Fruit fly (Drosophila melanogaster) whole organism, prepupa: Measurements from ENCODE around the gene CG12594.

Experiments
- Blimp-1 ChIP-seq: fragments of 200-800 bp; sonication (Bioruptor generic); optimal IDR thresholded peaks from 3 replicates; lab custom pipeline; 2017; ENCODE audit warnings: missing biosample characterization, missing genetic modification characterization, mild to moderate bottlenecking, moderate library complexity, missing genetic modification reagents
- CG10631 ChIP-seq: fragments of 200-800 bp; sonication (Bioruptor generic); optimal IDR thresholded peaks from 2 replicates; lab custom pipeline; 2016; ENCODE audit warnings: missing biosample characterization, missing genetic modification characterization
- CG10669 ChIP-seq: fragments of 200-800 bp; sonication (Bioruptor generic); optimal IDR thresholded peaks from 3 replicates; lab custom pipeline; 2018; ENCODE audit warnings: missing biosample characterization, mild to moderate bottlenecking, missing genetic modification characterization, moderate library complexity
- CG11294 ChIP-seq: fragments of 200-800 bp; sonication (Bioruptor generic); IDR thresholded peaks from 2 replicates; pipeline ENCODE4 v1.3.6; 2022; ENCODE audit warnings: missing biosample characterization, missing genetic modification characterization
- CG15336 ChIP-seq: fragments of 200-800 bp; sonication (Bioruptor generic); IDR thresholded peaks from 2 replicates; pipeline ENCODE4 v1.3.6; 2022; ENCODE audit warnings: missing biosample characterization, missing genetic modification characterization
- CG1621 ChIP-seq: fragments of 200-800 bp; sonication (Bioruptor generic); optimal IDR thresholded peaks from 3 replicates; lab custom pipeline; 2018; ENCODE audit warnings: missing biosample characterization, mild to moderate bottlenecking, missing genetic modification characterization
- CG31627 ChIP-seq: fragments of 200-800 bp; sonication (Bioruptor generic); optimal IDR thresholded peaks from 3 replicates; lab custom pipeline; 2016; ENCODE audit warnings: missing biosample characterization, missing genetic modification characterization
- CG32006 ChIP-seq: fragments of 200-800 bp; sonication (Bioruptor generic); optimal IDR thresholded peaks from 3 replicates; lab custom pipeline; 2017; ENCODE audit warnings: missing biosample characterization, mild to moderate bottlenecking, missing genetic modification characterization
- CG34406 ChIP-seq: fragments of 200-800 bp; sonication (Bioruptor generic); optimal IDR thresholded peaks from 3 replicates; lab custom pipeline; 2016; ENCODE audit warnings: missing biosample characterization, missing genetic modification characterization
- CG3919 ChIP-seq: fragments of 200-800 bp; sonication (Bioruptor generic); optimal IDR thresholded peaks from 3 replicates; lab custom pipeline; 2016; ENCODE audit warnings: missing biosample characterization, missing genetic modification characterization
- CG4318 ChIP-seq: fragments of 200-800 bp; sonication (Bioruptor generic); optimal IDR thresholded peaks from 3 replicates; lab custom pipeline; 2017; ENCODE audit warnings: missing biosample characterization, mild to moderate bottlenecking, missing genetic modification characterization
- CG6163 ChIP-seq: fragments of 200-800 bp; sonication (Bioruptor generic); IDR thresholded peaks from 3 replicates; pipeline ENCODE4 v1.3.6; 2022; ENCODE audit warnings: missing biosample characterization, missing genetic modification characterization
- CG6276 ChIP-seq: fragments of 200-800 bp; sonication (Bioruptor generic); optimal IDR thresholded peaks from 2 replicates; lab custom pipeline; 2017; ENCODE audit warnings: missing biosample characterization, mild to moderate bottlenecking, missing genetic modification characterization
- CG6792 ChIP-seq: fragments of 200-800 bp; sonication (Bioruptor generic); optimal IDR thresholded peaks from 3 replicates; lab custom pipeline; 2016; ENCODE audit warnings: missing biosample characterization, missing genetic modification characterization
- CG6854 ChIP-seq: fragments of 200-800 bp; sonication (Bioruptor generic); optimal IDR thresholded peaks from 2 replicates; lab custom pipeline; 2017; ENCODE audit warnings: missing biosample characterization, mild to moderate bottlenecking, missing genetic modification characterization
- CG7368 ChIP-seq: fragments of 200-800 bp; sonication (Bioruptor generic); optimal IDR thresholded peaks from 3 replicates; lab custom pipeline; 2016; ENCODE audit warnings: missing biosample characterization, missing genetic modification characterization
- CG8319 ChIP-seq: fragments of 200-800 bp; sonication (Bioruptor generic); optimal IDR thresholded peaks from 3 replicates; lab custom pipeline; 2016; ENCODE audit warnings: missing biosample characterization, missing genetic modification characterization
- CG9139 ChIP-seq: fragments of 200-800 bp; sonication (Bioruptor generic); optimal IDR thresholded peaks from 3 replicates; lab custom pipeline; 2017; ENCODE audit warnings: missing biosample characterization, mild to moderate bottlenecking, missing genetic modification characterization
- Eip75B ChIP-seq: fragments of 200-800 bp; sonication (Bioruptor generic); optimal IDR thresholded peaks from 3 replicates; lab custom pipeline; 2016; ENCODE audit warnings: missing biosample characterization, missing genetic modification characterization
- Eip78C ChIP-seq: fragments of 200-800 bp; sonication (Bioruptor generic); peaks from one replicate; lab custom pipeline; 2016; ENCODE audit warnings: missing biosample characterization, missing genetic modification characterization
- Eip93F ChIP-seq: fragments of 200-800 bp; sonication (Bioruptor generic); optimal IDR thresholded peaks from 2 replicates; lab custom pipeline; 2016; ENCODE audit warnings: missing biosample characterization, mild to moderate bottlenecking, missing genetic modification characterization
- Ets21C ChIP-seq: fragments of 200-800 bp; sonication (Bioruptor generic); optimal IDR thresholded peaks from 3 replicates; lab custom pipeline; 2016; ENCODE audit warnings: missing biosample characterization, missing genetic modification characterization
- Ets96B ChIP-seq: fragments of 200-800 bp; optimal IDR thresholded peaks from 2 replicates; lab custom pipeline; 2019; ENCODE audit warnings: missing biosample characterization, mild to moderate bottlenecking, missing genetic modification characterization, moderate library complexity
- Gug ChIP-seq: fragments of 200-800 bp; sonication (Bioruptor generic); IDR thresholded peaks from 2 replicates; pipeline ENCODE4 v1.3.6; 2022; ENCODE audit warnings: missing biosample characterization, missing genetic modification characterization
- Hr39 ChIP-seq: fragments of 200-800 bp; sonication (Bioruptor generic); optimal IDR thresholded peaks from 2 replicates; lab custom pipeline; 2016; ENCODE audit warnings: missing biosample characterization, missing genetic modification characterization
- Hr4 ChIP-seq: fragments of 200-800 bp; sonication (Bioruptor generic); optimal IDR thresholded peaks from 3 replicates; lab custom pipeline; 2016; ENCODE audit warnings: missing biosample characterization, missing genetic modification characterization
- Met ChIP-seq: fragments of 200-800 bp; sonication (Bioruptor generic); optimal IDR thresholded peaks from 3 replicates; lab custom pipeline; 2016; ENCODE audit warnings: missing biosample characterization, missing genetic modification characterization
- Sox102F ChIP-seq: fragments of 200-800 bp; sonication (Bioruptor generic); optimal IDR thresholded peaks from 2 replicates; lab custom pipeline; 2016; ENCODE audit warnings: missing biosample characterization, mild to moderate bottlenecking, missing genetic modification characterization
- Sox14 ChIP-seq: fragments of 200-800 bp; sonication (Bioruptor generic); optimal IDR thresholded peaks from 3 replicates; lab custom pipeline; 2016; ENCODE audit warnings: missing biosample characterization, missing genetic modification characterization
- Sox15 ChIP-seq: fragments of 200-800 bp; sonication (Bioruptor generic); optimal IDR thresholded peaks from 3 replicates; lab custom pipeline; 2016; ENCODE audit warnings: missing biosample characterization, missing genetic modification characterization
- achi ChIP-seq: fragments of 200-800 bp; sonication (Bioruptor generic); optimal IDR thresholded peaks from 3 replicates; lab custom pipeline; 2016; ENCODE audit warnings: missing biosample characterization, missing genetic modification characterization
- acj6 ChIP-seq: fragments of 200-800 bp; sonication (Bioruptor generic); optimal IDR thresholded peaks from 3 replicates; lab custom pipeline; 2016; ENCODE audit warnings: missing biosample characterization, missing genetic modification characterization
- cyc ChIP-seq: fragments of 200-800 bp; sonication (Bioruptor generic); optimal IDR thresholded peaks from 3 replicates; lab custom pipeline; 2016; ENCODE audit warnings: missing biosample characterization, missing genetic modification characterization
- dsx ChIP-seq: fragments of 200-800 bp; optimal IDR thresholded peaks from 3 replicates; lab custom pipeline; 2019; ENCODE audit warnings: missing biosample characterization, mild to moderate bottlenecking, missing genetic modification characterization, moderate library complexity; ENCODE audit not compliant: poor library complexity, severe bottlenecking
- eg ChIP-seq: fragments of 200-800 bp; sonication (Bioruptor generic); IDR thresholded peaks from 3 replicates; pipeline ENCODE4 v1.3.6; 2022; ENCODE audit warnings: missing biosample characterization, missing genetic modification characterization
- esn ChIP-seq: fragments of 200-800 bp; sonication (Bioruptor generic); optimal IDR thresholded peaks from 2 replicates; lab custom pipeline; 2016; ENCODE audit warnings: missing biosample characterization, mild to moderate bottlenecking, missing genetic modification characterization, moderate library complexity
- fd59A ChIP-seq: fragments of 200-800 bp; sonication (Bioruptor generic); optimal IDR thresholded peaks from 2 replicates; lab custom pipeline; 2017; ENCODE audit warnings: missing biosample characterization, mild to moderate bottlenecking, missing genetic modification characterization, missing genetic modification reagents
- fd85E ChIP-seq: fragments of 200-800 bp; sonication (Bioruptor generic); optimal IDR thresholded peaks from 3 replicates; lab custom pipeline; 2016; ENCODE audit warnings: missing biosample characterization, missing genetic modification characterization
- lz ChIP-seq: fragments of 200-800 bp; sonication (Bioruptor generic); optimal IDR thresholded peaks from 3 replicates; lab custom pipeline; 2016; ENCODE audit warnings: missing biosample characterization, missing genetic modification characterization
- pdm3 ChIP-seq: fragments of 200-800 bp; sonication (Bioruptor generic); optimal IDR thresholded peaks from 3 replicates; lab custom pipeline; 2016; ENCODE audit warnings: missing biosample characterization, missing genetic modification characterization
- ss ChIP-seq, 2 experiments: fragments of 200-800 bp; sonication (Bioruptor generic); optimal IDR thresholded peaks; 2 replicates in 1 of 2; 3 replicates in 1 of 2; lab custom pipeline; 2017 to 2018; ENCODE audit warnings: mild to moderate bottlenecking in 2 of 2, missing biosample characterization in 2 of 2, missing genetic modification characterization in 2 of 2, moderate library complexity in 1 of 2
- topi ChIP-seq: fragments of 200-800 bp; sonication (Bioruptor generic); optimal IDR thresholded peaks from 3 replicates; lab custom pipeline; 2016; ENCODE audit warnings: missing biosample characterization, missing genetic modification characterization
- vri ChIP-seq: fragments of 200-800 bp; sonication (Bioruptor generic); optimal IDR thresholded peaks from 3 replicates; lab custom pipeline; 2016; ENCODE audit warnings: missing biosample characterization, mild to moderate bottlenecking, missing genetic modification characterization

Gene CG12594

dm6 chr3R:11770733-11771132, 49.2 kb downstream of the CG12594 start:
- TF ChIP-seq CG9139 (GFP tag; lab: Kevin White, UChicago) = no peak
- no peak for TF ChIP-seq Ets96B (tag; lab: Kevin White, UChicago)
- TF ChIP-seq Eip75B = no peak
- no peak for TF ChIP-seq topi (GFP tag; lab: Kevin White, UChicago)
- TF ChIP-seq Sox14 (GFP tag; lab: Kevin White, UChicago) = no peak

DNA sequence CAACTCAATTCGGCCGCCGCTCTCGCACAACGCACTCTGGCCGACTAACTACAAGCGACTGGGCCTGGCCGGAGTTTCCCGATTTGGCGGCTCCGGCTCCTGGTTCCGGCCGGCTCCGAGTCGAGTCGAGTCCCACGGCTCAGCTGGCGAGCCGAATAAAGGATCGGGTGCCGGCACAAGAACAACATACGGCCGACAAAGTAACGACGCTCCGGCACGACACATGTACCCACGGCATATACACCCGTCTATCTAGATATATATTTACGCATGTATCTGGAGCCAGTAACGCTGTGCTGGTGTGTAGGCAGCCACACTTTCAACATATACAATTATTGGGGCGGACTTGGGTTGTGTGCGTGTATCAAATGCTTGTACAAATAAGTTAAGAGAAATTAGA, 50.0 kb downstream of the CG12594 start:
- TF ChIP-seq CG10669 (GFP tag; lab: Kevin White, UChicago) (no peak), Eip78C (GFP tag; lab: Kevin White, UChicago) (peak; percentile 31)

DNA sequence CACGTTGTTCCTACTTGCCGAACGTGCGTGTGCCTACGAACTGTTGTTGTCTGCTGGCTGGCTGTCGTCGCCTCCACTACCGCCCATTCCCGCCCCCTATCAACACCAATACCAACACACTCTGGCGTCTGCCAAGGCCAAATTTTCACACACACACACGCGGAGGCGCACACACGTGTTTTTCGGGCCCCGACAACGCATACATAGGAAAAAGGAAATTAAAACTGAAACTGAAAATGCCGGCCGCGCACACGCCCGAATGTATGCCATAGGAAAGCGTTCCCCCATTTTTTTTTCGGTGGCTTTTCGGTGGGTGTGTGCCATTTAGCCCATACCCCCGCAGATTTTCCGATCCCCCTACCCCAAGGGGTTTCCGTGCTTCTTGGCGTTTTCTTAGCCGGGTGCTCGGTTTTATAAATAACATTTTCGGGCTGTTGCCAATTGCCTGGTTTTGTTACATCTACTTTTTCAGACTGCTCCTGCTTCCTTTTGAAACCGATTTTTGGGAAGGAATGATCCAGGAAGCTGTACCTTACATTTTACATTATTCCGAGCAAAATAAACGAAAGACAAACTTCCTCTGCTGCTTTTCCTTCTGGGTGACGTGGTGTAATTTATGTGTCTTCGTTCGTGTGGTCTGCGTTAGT, 50.8 kb downstream of the CG12594 start:
- TF ChIP-seq Eip93F = no peak
- no peak for TF ChIP-seq CG11294
- TF ChIP-seq Hr39 (GFP tag; lab: Kevin White, UChicago) = no peak
- no peak for TF ChIP-seq esn (GFP tag; lab: Kevin White, UChicago)
- TF ChIP-seq CG9139 (GFP tag; lab: Kevin White, UChicago) = no peak

dm6 chr3R:11773325-11773998, 51.9 kb downstream of the CG12594 start:
- TF ChIP-seq CG8319 (GFP tag; lab: Kevin White, UChicago) (no peak), Ets21C (GFP tag; lab: Kevin White, UChicago) (no peak), CG6163 (GFP tag; lab: Robert Waterston, UW) (0 out of 3 replicates have a peak, but pooled peaks have one; percentile 53), vri (GFP tag; lab: Kevin White, UChicago) (no peak), CG4318 (GFP tag; lab: Kevin White, UChicago) (no peak), dsx (GFP tag; lab: Kevin White, UChicago) (no peak), cyc (GFP tag; lab: Kevin White, UChicago) (no peak), Gug (GFP tag; lab: Robert Waterston, UW) (no peak), Eip78C (GFP tag; lab: Kevin White, UChicago) (peak; percentile 37), Ets96B (tag; lab: Kevin White, UChicago) (no peak), Sox15 (no peak), Eip93F (no peak), CG10631 (no peak), fd85E (GFP tag; lab: Kevin White, UChicago) (no peak), Sox14 (GFP tag; lab: Kevin White, UChicago) (no peak), CG6854 (GFP tag; lab: Kevin White, UChicago) (peak; percentile 27), Blimp-1 (GFP tag; lab: Kevin White, UChicago) (peak; percentile 70), acj6 (GFP tag; lab: Kevin White, UChicago) (no peak), Hr39 (GFP tag; lab: Kevin White, UChicago) (no peak), CG3919 (GFP tag; lab: Kevin White, UChicago) (no peak), Met (GFP tag; lab: Kevin White, UChicago) (no peak), CG6276 (GFP tag; lab: Kevin White, UChicago) (no peak), CG11294 (no peak), esn (GFP tag; lab: Kevin White, UChicago) (no peak), achi (no peak), CG1621 (tag; lab: Kevin White, UChicago) (peak; percentile 44), CG34406 (GFP tag; lab: Kevin White, UChicago) (no peak), topi (GFP tag; lab: Kevin White, UChicago) (no peak), CG7368 (GFP tag; lab: Kevin White, UChicago) (no peak), eg (GFP tag; lab: Robert Waterston, UW) (no peak), CG15336 (GFP tag; lab: Robert Waterston, UW) (peak; percentile 38), lz (no peak), Eip75B (no peak), ss (GFP tag; optimal IDR thresholded peaks at IDR 0.05; lab: Kevin White, UChicago) (no peak), fd59A (GFP tag; lab: Kevin White, UChicago) (no peak), Hr4 (GFP tag; lab: Kevin White, UChicago) (no peak), CG6792 (GFP tag; lab: Kevin White, UChicago) (no peak), CG9139 (GFP tag; lab: Kevin White, UChicago) (no peak), CG32006 (GFP tag; lab: Kevin White, UChicago) (peak; percentile 0), pdm3 (no peak), CG31627 (GFP tag; lab: Kevin White, UChicago) (no peak), Sox102F (GFP tag; lab: Kevin White, UChicago) (no peak)
